Worm (Caenorhabditis elegans): ENCODE results near the gene B0034.5.
"Not testable (repeated sequence)": the region's sequence is repeated elsewhere in the genome, so short reads cannot be mapped to it uniquely, and the experiment has no call there.

ce11 chrII:6014057-6014456 lies 39.3 kb upstream of the B0034.5 start, which contains the start of gene ZK84.2:
- not testable (repeated sequence) for TF ChIP-seq lin-39, unc-39, ceh-82, snpc-4, elt-1, dmd-4 (tag; optimal IDR thresholded peaks at IDR 0.05)

Data from whole organism, L2 larva.